Worm (Caenorhabditis elegans) whole organism, young adult: Measurements from ENCODE around the gene prk-2.

Experiments used
- aptf-3 ChIP-seq: fragments of 200-800 bp; sonication (Bioruptor generic); IDR thresholded peaks from 2 replicates; pipeline ENCODE4 v1.3.6; 2022; ENCODE audit warnings: missing genetic modification characterization, missing compliant biosample characterization
- nhr-27 ChIP-seq: fragments of 200-800 bp; sonication (Bioruptor generic); optimal IDR thresholded peaks from 2 replicates; lab custom pipeline; 2018; ENCODE audit warnings: mild to moderate bottlenecking, missing genetic modification characterization, moderate library complexity, missing compliant biosample characterization
- sdz-38 ChIP-seq: sonication (generic microtip); optimal IDR thresholded peaks from 2 replicates; lab custom pipeline; 2016; ENCODE audit warnings: missing genotype, missing genetic modification characterization, missing compliant biosample characterization
- snpc-4 ChIP-seq, 5 experiments: fragments of 150-350 bp in 1 of 5; sonication (generic microtip) in 4 of 5; optimal IDR thresholded peaks; 2 replicates each; lab custom pipeline; 2014 to 2018; ENCODE audit warnings: missing genetic modification characterization in 5 of 5, missing biosample characterization in 3 of 5, antibody characterized with exemption in 2 of 5, mild to moderate bottlenecking in 2 of 5, missing compliant biosample characterization in 2 of 5, missing genotype in 2 of 5, moderate library complexity in 2 of 5, missing genetic modification reagents in 1 of 5

- TF ChIP-seq snpc-4 (GFP tag; optimal IDR thresholded peaks at IDR 0.05; lab: Kevin White, UChicago): no peak
- TF ChIP-seq snpc-4 (tag; optimal IDR thresholded peaks at IDR 0.05; lab: Kevin White, UChicago): no peak
- no peak for TF ChIP-seq aptf-3 (GFP tag; lab: Robert Waterston, UW)
- TF ChIP-seq nhr-27 (tag; lab: Kevin White, UChicago): no peak
- TF ChIP-seq sdz-38: no peak
Observed at ce11 chrIII:3377134-3377533, 7.1 kb upstream of the prk-2 start.
